Worm (Caenorhabditis elegans) whole organism, late embryonic: ENCODE measurements around the gene kin-26.

Source experiments
- C38D4.7 ChIP-seq: fragments of 200-800 bp; sonication (Bioruptor generic); optimal IDR thresholded peaks from 2 replicates; lab custom pipeline; 2018; ENCODE audit warnings: mild to moderate bottlenecking, missing genetic modification characterization, moderate library complexity, missing compliant biosample characterization
- F13H6.1 ChIP-seq: sonication (generic microtip); optimal IDR thresholded peaks from 2 replicates; lab custom pipeline; 2016; ENCODE audit warnings: missing genetic modification characterization, missing compliant biosample characterization
- Y22D7AL.16 ChIP-seq: sonication (generic microtip); optimal IDR thresholded peaks from 2 replicates; lab custom pipeline; 2016; ENCODE audit warnings: missing genetic modification characterization, missing compliant biosample characterization
- ceh-14 ChIP-seq: sonication (generic microtip); optimal IDR thresholded peaks from 2 replicates; lab custom pipeline; 2016; ENCODE audit warnings: missing genotype, missing genetic modification characterization, missing compliant biosample characterization
- ceh-19 ChIP-seq: fragments of 200-800 bp; sonication (Bioruptor generic); optimal IDR thresholded peaks from 2 replicates; lab custom pipeline; 2018; ENCODE audit warnings: mild to moderate bottlenecking, missing genetic modification characterization, missing compliant biosample characterization
- ceh-22 ChIP-seq: sonication (generic microtip); optimal IDR thresholded peaks from 2 replicates; lab custom pipeline; 2017; ENCODE audit warnings: missing biosample characterization, missing genetic modification characterization
- ceh-34 ChIP-seq: sonication (generic microtip); optimal IDR thresholded peaks from 2 replicates; lab custom pipeline; 2016; ENCODE audit warnings: mild to moderate bottlenecking, missing genetic modification characterization, missing compliant biosample characterization
- ceh-45 ChIP-seq: fragments of 200-800 bp; sonication (Bioruptor generic); IDR thresholded peaks from 2 replicates; pipeline ENCODE4 v1.3.6; 2022; ENCODE audit warnings: missing genetic modification reagents, missing genetic modification characterization, missing compliant biosample characterization
- ceh-48 ChIP-seq: sonication (generic microtip); optimal IDR thresholded peaks from 2 replicates; lab custom pipeline; 2016; ENCODE audit warnings: missing genetic modification characterization, inconsistent platforms, missing compliant biosample characterization
- ceh-6 ChIP-seq: fragments of 200-800 bp; sonication (Bioruptor generic); optimal IDR thresholded peaks from 2 replicates; lab custom pipeline; 2018; ENCODE audit warnings: mild to moderate bottlenecking, missing genetic modification characterization, missing compliant biosample characterization
- ceh-9 ChIP-seq: sonication (generic microtip); optimal IDR thresholded peaks from 2 replicates; lab custom pipeline; 2016; ENCODE audit warnings: mild to moderate bottlenecking, missing genetic modification characterization, inconsistent platforms, missing compliant biosample characterization
- che-1 ChIP-seq: sonication (generic microtip); optimal IDR thresholded peaks from 2 replicates; lab custom pipeline; 2016; ENCODE audit warnings: mild to moderate bottlenecking, missing genetic modification characterization, missing compliant biosample characterization
- dve-1 ChIP-seq: sonication (generic microtip); optimal IDR thresholded peaks from 2 replicates; lab custom pipeline; 2017; ENCODE audit warnings: antibody characterized with exemption, mild to moderate bottlenecking, missing genetic modification characterization, missing compliant biosample characterization
- elt-2 ChIP-seq: sonication (generic microtip); optimal IDR thresholded peaks from 2 replicates; lab custom pipeline; 2016; ENCODE audit warnings: missing genetic modification reagents, missing genetic modification characterization, missing compliant biosample characterization
- elt-4 ChIP-seq: sonication (generic microtip); optimal IDR thresholded peaks from 2 replicates; lab custom pipeline; 2016; ENCODE audit warnings: missing genetic modification characterization, missing compliant biosample characterization
- fkh-10 ChIP-seq: fragments of 150-350 bp; optimal IDR thresholded peaks from 2 replicates; lab custom pipeline; 2014; ENCODE audit warnings: missing biosample characterization, missing genetic modification reagents, missing genetic modification characterization
- fkh-6 ChIP-seq: sonication (generic microtip); optimal IDR thresholded peaks from 2 replicates; lab custom pipeline; 2016; ENCODE audit warnings: missing genetic modification characterization, missing compliant biosample characterization
- gmeb-2 ChIP-seq: sonication (generic microtip); optimal IDR thresholded peaks from 2 replicates; lab custom pipeline; 2016; ENCODE audit warnings: missing genetic modification characterization, inconsistent platforms, missing compliant biosample characterization
- hlh-30 ChIP-seq: sonication (generic microtip); optimal IDR thresholded peaks from 2 replicates; lab custom pipeline; 2017; ENCODE audit warnings: antibody characterized with exemption, missing genetic modification characterization, missing compliant biosample characterization; ENCODE audit not compliant: insufficient read depth
- lin-11 ChIP-seq: fragments of 200-800 bp; sonication (Bioruptor generic); optimal IDR thresholded peaks from 2 replicates; lab custom pipeline; 2018; ENCODE audit warnings: mild to moderate bottlenecking, missing genetic modification characterization, missing compliant biosample characterization
- mec-3 ChIP-seq: sonication (generic microtip); optimal IDR thresholded peaks from 2 replicates; lab custom pipeline; 2016; ENCODE audit warnings: borderline replicate concordance, missing genetic modification characterization, missing compliant biosample characterization
- nfya-1 ChIP-seq: sonication (generic microtip); optimal IDR thresholded peaks from 2 replicates; lab custom pipeline; 2017; ENCODE audit warnings: missing genetic modification characterization, mild to moderate bottlenecking, missing compliant biosample characterization, antibody characterized with exemption, moderate library complexity
- nhr-232 ChIP-seq: sonication (generic microtip); optimal IDR thresholded peaks from 2 replicates; lab custom pipeline; 2016; ENCODE audit warnings: missing genetic modification characterization, missing compliant biosample characterization
- pag-3 ChIP-seq: sonication (generic microtip); optimal IDR thresholded peaks from 2 replicates; lab custom pipeline; 2016; ENCODE audit warnings: missing compliant biosample characterization, missing genetic modification characterization, borderline replicate concordance
- pat-9 ChIP-seq: fragments of 200-800 bp; sonication (Bioruptor generic); optimal IDR thresholded peaks from 2 replicates; lab custom pipeline; 2018; ENCODE audit warnings: mild to moderate bottlenecking, missing genetic modification characterization, moderate library complexity, missing compliant biosample characterization
- pqm-1 ChIP-seq: sonication (generic microtip); optimal IDR thresholded peaks from 2 replicates; lab custom pipeline; 2016; ENCODE audit warnings: missing genetic modification characterization, missing compliant biosample characterization
- pros-1 ChIP-seq: fragments of 150-350 bp; optimal IDR thresholded peaks from 2 replicates; lab custom pipeline; 2014; ENCODE audit warnings: missing biosample characterization, missing genetic modification reagents, missing genetic modification characterization
- sdc-2 ChIP-seq: sonication (generic microtip); optimal IDR thresholded peaks from 2 replicates; lab custom pipeline; 2016; ENCODE audit warnings: missing genotype, missing genetic modification characterization, missing compliant biosample characterization
- syd-9 ChIP-seq: sonication (generic microtip); optimal IDR thresholded peaks from 2 replicates; lab custom pipeline; 2016; ENCODE audit warnings: mild to moderate bottlenecking, missing genetic modification characterization, moderate library complexity, missing compliant biosample characterization
- tbx-2 ChIP-seq: sonication (generic microtip); optimal IDR thresholded peaks from 2 replicates; lab custom pipeline; 2016; ENCODE audit warnings: missing genetic modification characterization, missing compliant biosample characterization
- tbx-7 ChIP-seq: sonication (generic microtip); optimal IDR thresholded peaks from 2 replicates; lab custom pipeline; 2016; ENCODE audit warnings: missing genotype, missing genetic modification characterization, missing compliant biosample characterization
- unc-3 ChIP-seq, 2 experiments: fragments of 200-800 bp in 1 of 2; sonication (Bioruptor generic) in 1 of 2; sonication (generic microtip) in 1 of 2; conservative IDR thresholded peaks in 1 of 2; optimal IDR thresholded peaks in 1 of 2; 2 replicates each; pipeline versions ENCODE4 v1.3.6 to Lab custom; 2016 to 2022; ENCODE audit warnings: missing compliant biosample characterization in 2 of 2, missing genetic modification characterization in 2 of 2, missing genetic modification reagents in 1 of 2
- unc-55 ChIP-seq: sonication (generic microtip); optimal IDR thresholded peaks from 2 replicates; lab custom pipeline; 2017; ENCODE audit warnings: missing biosample characterization, missing genetic modification reagents, missing genetic modification characterization
- zip-5 ChIP-seq: sonication (generic microtip); optimal IDR thresholded peaks from 2 replicates; lab custom pipeline; 2016; ENCODE audit warnings: missing genetic modification characterization, missing compliant biosample characterization
- ztf-16 ChIP-seq: sonication (generic microtip); optimal IDR thresholded peaks from 2 replicates; lab custom pipeline; 2017; ENCODE audit warnings: missing genetic modification characterization, missing compliant biosample characterization

The kin-26 gene

ce11 chrIV:7920126-7920525, 42.4 kb upstream of the kin-26 start, which contains the start of gene C49H3.16:
TSS of gene C49H3.16 (plus strand) at chrIV:7920426.
- TF ChIP-seq C38D4.7 (GFP tag; lab: Kevin White, UChicago): no peak
- no peak for TF ChIP-seq hlh-30 (tag; lab: Kevin White, UChicago)
- TF ChIP-seq ceh-14 (tag; lab: Kevin White, UChicago): no peak
- TF ChIP-seq pat-9 (tag; lab: Kevin White, UChicago): no peak
- TF ChIP-seq F13H6.1 (tag; lab: Kevin White, UChicago): no peak
- no peak for TF ChIP-seq ceh-6 (GFP tag; lab: Kevin White, UChicago)
- no peak for TF ChIP-seq elt-2 (tag; lab: Kevin White, UChicago)
- no peak for TF ChIP-seq tbx-7

DNA sequence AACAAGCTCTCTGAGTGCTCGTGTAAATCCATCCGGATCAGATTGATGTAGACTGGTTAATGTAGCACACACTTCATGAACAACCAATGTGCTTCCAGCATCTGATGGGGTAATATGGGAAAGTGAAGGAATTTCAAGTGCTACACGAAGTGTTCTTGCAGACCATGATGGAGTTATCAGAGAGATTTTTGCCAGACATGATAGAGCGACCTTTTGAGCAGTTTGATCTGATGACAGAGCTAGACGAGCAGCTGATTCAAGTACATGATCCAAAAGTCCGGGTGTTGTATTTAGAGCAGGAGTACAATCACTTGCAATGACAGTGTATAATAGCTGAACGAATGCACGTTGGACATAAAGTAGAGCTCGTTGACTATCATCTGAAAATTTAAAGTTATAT, 40.2 kb upstream of the kin-26 start:
- no peak for TF ChIP-seq dve-1
- no peak for TF ChIP-seq fkh-10 (GFP tag; lab: Kevin White, UChicago)
- no peak for TF ChIP-seq ceh-45 (GFP tag; lab: Robert Waterston, UW)
- no peak for TF ChIP-seq tbx-2 (tag; lab: Kevin White, UChicago)
- TF ChIP-seq pag-3 (tag; lab: Kevin White, UChicago): no peak

- no peak for TF ChIP-seq elt-4 (tag; lab: Kevin White, UChicago)
- TF ChIP-seq nfya-1: no peak
- no peak for TF ChIP-seq sdc-2 (tag; lab: Kevin White, UChicago)
- TF ChIP-seq ceh-9 (tag; lab: Kevin White, UChicago): no peak
- TF ChIP-seq che-1 (tag; lab: Kevin White, UChicago): no peak
- no peak for TF ChIP-seq pqm-1
- no peak for TF ChIP-seq ceh-34
- TF ChIP-seq fkh-6: no peak
- no peak for TF ChIP-seq lin-11
- no peak for TF ChIP-seq tbx-2 (tag; lab: Kevin White, UChicago)
- TF ChIP-seq pros-1 (tag; lab: Kevin White, UChicago): no peak
- TF ChIP-seq gmeb-2 (tag; lab: Kevin White, UChicago): no peak
- TF ChIP-seq zip-5 (tag; lab: Kevin White, UChicago): no peak
Measured at ce11 chrIV:7916907-7917306, 39.2 kb upstream of the kin-26 start.

DNA sequence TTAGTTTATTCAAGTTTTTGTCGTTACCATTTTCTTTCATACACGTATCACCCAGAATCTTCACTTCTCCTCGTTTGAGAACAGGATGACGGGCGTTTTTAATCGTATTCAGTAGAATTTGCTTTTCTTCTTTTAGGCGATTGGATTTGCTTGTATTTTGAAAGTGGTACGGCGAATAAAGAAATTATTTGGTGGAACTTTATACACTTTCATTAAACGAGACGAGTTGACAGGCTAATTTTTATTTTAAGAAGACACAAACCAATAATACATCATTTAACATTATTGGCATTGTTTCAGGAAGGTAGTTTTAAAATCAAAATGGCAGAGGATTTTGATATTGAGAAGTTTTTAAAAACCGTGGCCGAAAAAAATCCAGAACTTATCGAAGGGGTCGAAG, 37.3 kb upstream of the kin-26 start, which contains the start of gene C49H3.4:
Gene C49H3.4 (plus strand): TSS at position 301 of the 400 bp plus-strand sequence.
- TF ChIP-seq F13H6.1 (tag; lab: Kevin White, UChicago) (no peak), unc-3 (GFP tag; conservative IDR thresholded peaks at IDR 0.05; lab: Robert Waterston, UW) (no peak), unc-3 (tag; optimal IDR thresholded peaks at IDR 0.05; lab: Kevin White, UChicago) (no peak), ceh-6 (GFP tag; lab: Kevin White, UChicago) (no peak), mec-3 (no peak), pros-1 (tag; lab: Kevin White, UChicago) (no peak), elt-4 (tag; lab: Kevin White, UChicago) (no peak), ceh-22 (tag; lab: Kevin White, UChicago) (no peak), unc-55 (GFP tag; lab: Kevin White, UChicago) (no peak)

DNA sequence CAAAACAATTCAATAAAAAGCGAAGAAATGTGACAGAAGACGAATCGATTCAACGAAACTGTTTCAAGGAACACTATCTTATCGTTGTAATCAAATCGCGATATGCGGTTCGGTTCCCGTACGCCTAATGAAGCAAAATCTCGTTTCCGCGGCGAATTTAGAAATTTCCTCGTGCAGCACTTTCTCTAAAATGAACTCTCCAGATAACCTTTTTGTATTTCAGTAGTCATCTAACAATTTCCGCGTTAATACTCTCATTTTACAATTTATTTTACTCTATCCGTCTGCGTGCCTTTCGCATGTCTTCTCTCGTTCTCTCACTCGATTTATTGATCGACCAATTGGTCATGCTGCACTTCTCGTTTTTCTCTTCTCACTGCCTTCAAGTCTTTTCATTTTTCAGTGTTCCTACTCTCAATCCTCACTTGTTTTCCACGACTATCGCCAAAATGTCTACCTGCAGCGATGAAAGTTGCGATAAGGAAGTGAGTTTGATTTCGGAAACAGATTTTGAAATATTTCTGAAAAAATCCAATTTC, 32.6 kb upstream of the kin-26 start, which contains the start of the genes npp-27 and ntl-4:
Gene npp-27 (minus strand): TSS at position 51 of the 539 bp plus-strand sequence.
Gene ntl-4 (plus strand): TSS at position 379 of the 539 bp plus-strand sequence.
- TF ChIP-seq syd-9 (tag; lab: Kevin White, UChicago) (no peak), nfya-1 (peak; percentile 4), nhr-232 (tag; lab: Kevin White, UChicago) (no peak), ceh-48 (tag; lab: Kevin White, UChicago) (peak; percentile 24), ceh-19 (GFP tag; lab: Kevin White, UChicago) (no peak), tbx-2 (tag; lab: Kevin White, UChicago) (no peak), Y22D7AL.16 (tag; lab: Kevin White, UChicago) (no peak), ztf-16 (no peak), pat-9 (tag; lab: Kevin White, UChicago) (no peak)
